Fruit fly (Drosophila melanogaster) whole organism, embryonic: ENCODE data around the gene WRNexo.

ENCODE experiments used
- Blimp-1 ChIP-seq: fragments of 200-800 bp; sonication (Bioruptor generic); optimal IDR thresholded peaks from 3 replicates; lab custom pipeline; 2018; ENCODE audit warnings: missing biosample characterization, missing genetic modification characterization, mild to moderate bottlenecking, moderate library complexity, missing genetic modification reagents
- CG10274 ChIP-seq: fragments of 200-800 bp; sonication (Bioruptor generic); optimal IDR thresholded peaks from 3 replicates; lab custom pipeline; 2017; ENCODE audit warnings: missing biosample characterization, mild to moderate bottlenecking, missing genetic modification characterization
- CG10654 ChIP-seq: fragments of 200-800 bp; sonication (Bioruptor generic); optimal IDR thresholded peaks from 2 replicates; lab custom pipeline; 2016; ENCODE audit warnings: missing biosample characterization, missing genetic modification characterization
- CG11695 ChIP-seq: fragments of 200-800 bp; sonication (Bioruptor generic); IDR thresholded peaks from 3 replicates; pipeline ENCODE4 v1.3.6; 2022; ENCODE audit warnings: missing biosample characterization, missing genetic modification characterization
- CG13123 ChIP-seq: fragments of 200-800 bp; sonication (Bioruptor generic); optimal IDR thresholded peaks from 2 replicates; lab custom pipeline; 2016; ENCODE audit warnings: missing biosample characterization, missing genetic modification characterization
- CG13287 ChIP-seq: fragments of 200-800 bp; sonication (Bioruptor generic); IDR thresholded peaks from 2 replicates; pipeline ENCODE4 v1.3.6; 2022; ENCODE audit warnings: missing biosample characterization, missing genetic modification characterization; ENCODE audit not compliant: partially characterized antibody
- CG15696 ChIP-seq: fragments of 200-800 bp; sonication (Bioruptor generic); optimal IDR thresholded peaks from 2 replicates; lab custom pipeline; 2019; ENCODE audit warnings: missing biosample characterization, mild to moderate bottlenecking, missing genetic modification characterization, moderate library complexity
- CG17568 ChIP-seq: fragments of 200-800 bp; sonication (Bioruptor generic); optimal IDR thresholded peaks from 2 replicates; lab custom pipeline; 2018; ENCODE audit warnings: missing biosample characterization, mild to moderate bottlenecking, missing genetic modification characterization, moderate library complexity
- CG1792 ChIP-seq: fragments of 200-800 bp; sonication (Bioruptor generic); optimal IDR thresholded peaks from 2 replicates; lab custom pipeline; 2016; ENCODE audit warnings: missing biosample characterization, missing genetic modification characterization
- CG2202 ChIP-seq: fragments of 200-800 bp; sonication (Bioruptor generic); optimal IDR thresholded peaks from 2 replicates; lab custom pipeline; 2018; ENCODE audit warnings: missing biosample characterization, mild to moderate bottlenecking, missing genetic modification characterization
- CG34224 ChIP-seq: fragments of 200-800 bp; sonication (Bioruptor generic); IDR thresholded peaks from 3 replicates; pipeline ENCODE4 v1.3.6; 2022; ENCODE audit warnings: missing biosample characterization, missing genetic modification characterization; ENCODE audit not compliant: partially characterized antibody
- CG7928 ChIP-seq: fragments of 200-800 bp; sonication (Bioruptor generic); optimal IDR thresholded peaks from 2 replicates; lab custom pipeline; 2017; ENCODE audit warnings: missing biosample characterization, mild to moderate bottlenecking, missing genetic modification characterization
- CG9876 ChIP-seq: fragments of 200-800 bp; sonication (Bioruptor generic); optimal IDR thresholded peaks from 2 replicates; lab custom pipeline; 2016; ENCODE audit warnings: missing biosample characterization, missing genetic modification characterization
- CoRest ChIP-seq: fragments of 200-800 bp; sonication (Bioruptor generic); optimal IDR thresholded peaks from 3 replicates; lab custom pipeline; 2018; ENCODE audit warnings: missing biosample characterization, mild to moderate bottlenecking, missing genetic modification characterization, moderate library complexity
- Dbx ChIP-seq: fragments of 200-800 bp; sonication (Bioruptor generic); IDR thresholded peaks from 3 replicates; pipeline ENCODE4 v1.3.6; 2022; ENCODE audit warnings: missing biosample characterization, missing genetic modification characterization
- Dip3 ChIP-seq: fragments of 200-800 bp; sonication (Bioruptor generic); optimal IDR thresholded peaks from 3 replicates; lab custom pipeline; 2016; ENCODE audit warnings: missing biosample characterization, missing genetic modification characterization
- E2f2 ChIP-seq: fragments of 200-800 bp; sonication (Bioruptor generic); IDR thresholded peaks from 2 replicates; pipeline ENCODE4 v1.3.6; 2022; ENCODE audit warnings: missing biosample characterization, missing genetic modification characterization
- Ets97D ChIP-seq: fragments of 200-800 bp; sonication (Bioruptor generic); optimal IDR thresholded peaks from 3 replicates; lab custom pipeline; 2016; ENCODE audit warnings: missing biosample characterization, missing genetic modification characterization
- HHEX ChIP-seq: fragments of 200-800 bp; sonication (Bioruptor generic); optimal IDR thresholded peaks from 3 replicates; lab custom pipeline; 2017; ENCODE audit warnings: missing biosample characterization, mild to moderate bottlenecking, missing genetic modification characterization, missing genetic modification reagents
- HmgD ChIP-seq: fragments of 200-800 bp; sonication (Bioruptor generic); optimal IDR thresholded peaks from 3 replicates; lab custom pipeline; 2016; ENCODE audit warnings: missing biosample characterization, missing genetic modification characterization
- Meics ChIP-seq: fragments of 200-800 bp; sonication (Bioruptor generic); optimal IDR thresholded peaks from 2 replicates; lab custom pipeline; 2017; ENCODE audit warnings: missing biosample characterization, mild to moderate bottlenecking, missing genetic modification characterization
- Scr ChIP-seq: fragments of 200-800 bp; sonication (Bioruptor generic); IDR thresholded peaks from 2 replicates; pipeline ENCODE4 v1.3.6; 2022; ENCODE audit warnings: missing biosample characterization, missing genetic modification characterization; ENCODE audit not compliant: partially characterized antibody
- Sox100B ChIP-seq: fragments of 200-800 bp; sonication (Bioruptor generic); optimal IDR thresholded peaks from 3 replicates; lab custom pipeline; 2018; ENCODE audit warnings: missing biosample characterization, mild to moderate bottlenecking, missing genetic modification characterization
- Ssrp ChIP-seq: fragments of 200-800 bp; sonication (Bioruptor generic); optimal IDR thresholded peaks from 2 replicates; lab custom pipeline; 2018; ENCODE audit warnings: missing biosample characterization, mild to moderate bottlenecking, missing genetic modification characterization, moderate library complexity
- ara ChIP-seq: fragments of 200-800 bp; sonication (Bioruptor generic); IDR thresholded peaks from 2 replicates; pipeline ENCODE4 v1.3.6; 2022; ENCODE audit warnings: missing biosample characterization, missing genetic modification characterization
- ash1 ChIP-seq: fragments of 200-800 bp; sonication (Bioruptor generic); optimal IDR thresholded peaks from 2 replicates; lab custom pipeline; 2018; ENCODE audit warnings: missing biosample characterization, mild to moderate bottlenecking, missing genetic modification characterization
- dimm ChIP-seq: fragments of 200-800 bp; sonication (Bioruptor generic); IDR thresholded peaks from 2 replicates; pipeline ENCODE4 v1.3.6; 2022; ENCODE audit warnings: missing biosample characterization, missing genetic modification characterization
- esg ChIP-seq: fragments of 200-800 bp; sonication (Bioruptor generic); conservative IDR thresholded peaks from 2 replicates; pipeline ENCODE4 v1.3.6; 2022; ENCODE audit warnings: missing biosample characterization, missing genetic modification characterization
- ewg ChIP-seq: fragments of 200-800 bp; sonication (Bioruptor generic); optimal IDR thresholded peaks from 3 replicates; lab custom pipeline; 2017; ENCODE audit warnings: mild to moderate bottlenecking, missing biosample characterization, missing genetic modification reagents, missing genetic modification characterization
- fd3F ChIP-seq: fragments of 200-800 bp; sonication (Bioruptor generic); optimal IDR thresholded peaks from 2 replicates; lab custom pipeline; 2018; ENCODE audit warnings: missing biosample characterization, mild to moderate bottlenecking, missing genetic modification characterization, moderate library complexity
- fd96Cb ChIP-seq: fragments of 200-800 bp; sonication (Bioruptor generic); optimal IDR thresholded peaks from 2 replicates; lab custom pipeline; 2018; ENCODE audit warnings: missing biosample characterization, mild to moderate bottlenecking, missing genetic modification characterization, moderate library complexity
- gcm ChIP-seq: fragments of 200-800 bp; sonication (Bioruptor generic); optimal IDR thresholded peaks from 2 replicates; lab custom pipeline; 2019; ENCODE audit warnings: missing biosample characterization, mild to moderate bottlenecking, missing genetic modification characterization, moderate library complexity
- grau ChIP-seq: fragments of 200-800 bp; optimal IDR thresholded peaks from 3 replicates; lab custom pipeline; 2019; ENCODE audit warnings: missing biosample characterization, mild to moderate bottlenecking, missing genetic modification characterization, moderate library complexity
- gsb ChIP-seq: fragments of 200-800 bp; sonication (Bioruptor generic); IDR thresholded peaks from 2 replicates; pipeline ENCODE4 v1.3.6; 2022; ENCODE audit warnings: missing biosample characterization, missing genetic modification characterization
- gsb-n ChIP-seq: fragments of 200-800 bp; sonication (Bioruptor generic); optimal IDR thresholded peaks from 3 replicates; lab custom pipeline; 2018; ENCODE audit warnings: missing biosample characterization, mild to moderate bottlenecking, missing genetic modification characterization
- nerfin-2 ChIP-seq: fragments of 200-800 bp; sonication (Bioruptor generic); IDR thresholded peaks from 2 replicates; pipeline ENCODE4 v1.3.6; 2022; ENCODE audit warnings: missing biosample characterization, missing genetic modification characterization; ENCODE audit not compliant: partially characterized antibody
- otp ChIP-seq: fragments of 200-800 bp; sonication (Bioruptor generic); IDR thresholded peaks from 3 replicates; pipeline ENCODE4, ENCODE4 v1.3.6; 2022; ENCODE audit warnings: missing biosample characterization, missing genetic modification characterization
- pita ChIP-seq: fragments of 200-800 bp; sonication (Bioruptor generic); optimal IDR thresholded peaks from 2 replicates; lab custom pipeline; 2017; ENCODE audit warnings: missing biosample characterization, mild to moderate bottlenecking, missing genetic modification characterization
- pnt ChIP-seq: fragments of 200-800 bp; sonication (Bioruptor generic); optimal IDR thresholded peaks from 3 replicates; lab custom pipeline; 2016; ENCODE audit warnings: missing biosample characterization, missing genetic modification characterization
- pros ChIP-seq: fragments of 200-800 bp; sonication (Bioruptor generic); optimal IDR thresholded peaks from 3 replicates; lab custom pipeline; 2019; ENCODE audit warnings: missing biosample characterization, mild to moderate bottlenecking, missing genetic modification characterization, moderate library complexity
- psq ChIP-seq: fragments of 200-800 bp; sonication (Bioruptor generic); optimal IDR thresholded peaks from 2 replicates; lab custom pipeline; 2017; ENCODE audit warnings: missing biosample characterization, missing genetic modification characterization
- run ChIP-seq: fragments of 200-800 bp; sonication (Bioruptor generic); optimal IDR thresholded peaks from 3 replicates; lab custom pipeline; 2018; ENCODE audit warnings: missing biosample characterization, mild to moderate bottlenecking, missing genetic modification characterization
- schlank ChIP-seq: fragments of 200-800 bp; sonication (Bioruptor generic); optimal IDR thresholded peaks from 2 replicates; lab custom pipeline; 2018; ENCODE audit warnings: missing biosample characterization, mild to moderate bottlenecking, missing genetic modification characterization
- sens ChIP-seq: fragments of 200-800 bp; sonication (Bioruptor generic); peaks from one replicate; lab custom pipeline; 2016; ENCODE audit warnings: missing biosample characterization, missing genetic modification characterization
- sob ChIP-seq: fragments of 200-800 bp; sonication (Bioruptor generic); IDR thresholded peaks from 2 replicates; pipeline ENCODE4 v1.3.6; 2022; ENCODE audit warnings: missing biosample characterization, missing genetic modification characterization
- tll ChIP-seq, 2 experiments: fragments of 200-800 bp in 1 of 2; fragments of >200 bp in 1 of 2; sonication (Bioruptor generic) in 1 of 2; optimal IDR thresholded peaks; 2 replicates each; lab custom pipeline; 2017 to 2019; ENCODE audit warnings: missing biosample characterization in 2 of 2, missing genetic modification characterization in 2 of 2, mild to moderate bottlenecking in 1 of 2, moderate library complexity in 1 of 2
- wek ChIP-seq: fragments of 200-800 bp; sonication (Bioruptor generic); optimal IDR thresholded peaks from 3 replicates; lab custom pipeline; 2018; ENCODE audit warnings: missing biosample characterization, mild to moderate bottlenecking, missing genetic modification characterization, moderate library complexity
- zfh2 ChIP-seq: fragments of 200-800 bp; sonication (Bioruptor generic); optimal IDR thresholded peaks from 2 replicates; lab custom pipeline; 2016; ENCODE audit warnings: missing biosample characterization, missing genetic modification characterization

WRNexo gene

dm6 chr3R:18396801-18397604 is 31.0 kb upstream of the WRNexo start, which contains the start of gene Vti1b (continued):
- TF ChIP-seq CG1792 (GFP tag; lab: Kevin White, UChicago) (peak; percentile 88), Sox100B (GFP tag; lab: Kevin White, UChicago) (peak; percentile 91), CG11695 (GFP tag; lab: Robert Waterston, UW) (peak; percentile 91), esg (GFP tag; lab: Robert Waterston, UW) (peak; percentile 92), CG13287 (GFP tag; lab: Robert Waterston, UW) (no peak; the same call in 1 of the 2 replicates), otp (GFP tag; lab: Robert Waterston, UW) (peak; percentile 95), tll (GFP tag; optimal IDR thresholded peaks at IDR 0.05; lab: Kevin White, UChicago) (no peak), CG13123 (GFP tag; lab: Kevin White, UChicago) (peak; percentile 89), Dip3 (GFP tag; lab: Kevin White, UChicago) (peak; percentile 92), CG15696 (tag; lab: Kevin White, UChicago) (peak; percentile 76), Scr (GFP tag; lab: Robert Waterston, UW) (no peak), CG2202 (tag; lab: Kevin White, UChicago) (peak; percentile 94), gcm (GFP tag; lab: Kevin White, UChicago) (peak; percentile 88), pnt (GFP tag; lab: Kevin White, UChicago) (peak; percentile 85), Ssrp (peak; percentile 94), fd96Cb (peak; percentile 95), CoRest (tag; lab: Kevin White, UChicago) (peak; percentile 95), CG34224 (GFP tag; lab: Robert Waterston, UW) (peak; percentile 47), nerfin-2 (GFP tag; lab: Robert Waterston, UW) (no peak), pita (GFP tag; lab: Kevin White, UChicago) (no peak), grau (tag; lab: Kevin White, UChicago) (peak; percentile 100), Dbx (GFP tag; lab: Robert Waterston, UW) (peak; percentile 88), E2f2 (GFP tag; lab: Robert Waterston, UW) (peak; percentile 74), HHEX (GFP tag; lab: Kevin White, UChicago) (peak; percentile 94), CG17568 (peak; percentile 85), run (tag; lab: Kevin White, UChicago) (peak; percentile 77), psq (GFP tag; lab: Kevin White, UChicago) (peak; percentile 57), sob (GFP tag; lab: Robert Waterston, UW) (peak; percentile 78), Ets97D (GFP tag; lab: Kevin White, UChicago) (peak; percentile 78), gsb (GFP tag; lab: Robert Waterston, UW) (peak; percentile 74), ash1 (GFP tag; lab: Kevin White, UChicago) (peak; percentile 0), CG10654 (GFP tag; lab: Kevin White, UChicago) (peak; percentile 90), dimm (peak; percentile 81), gsb-n (tag; lab: Kevin White, UChicago) (peak; percentile 90), CG10274 (GFP tag; lab: Kevin White, UChicago) (peak; percentile 83), Meics (GFP tag; lab: Kevin White, UChicago) (peak; percentile 92), ara (GFP tag; lab: Robert Waterston, UW) (peak; percentile 80), CG9876 (GFP tag; lab: Kevin White, UChicago) (peak; percentile 85), ewg (GFP tag; lab: Kevin White, UChicago) (peak; percentile 89), wek (GFP tag; lab: Kevin White, UChicago) (peak; percentile 60), HmgD (GFP tag; lab: Kevin White, UChicago) (peak; percentile 78), zfh2 (GFP tag; lab: Kevin White, UChicago) (peak; percentile 85), CG7928 (GFP tag; lab: Kevin White, UChicago) (peak; percentile 71), schlank (tag; lab: Kevin White, UChicago) (peak; percentile 9), Blimp-1 (GFP tag; lab: Kevin White, UChicago) (peak; percentile 93), sens (GFP tag; lab: Kevin White, UChicago) (peak; percentile 98), pros (GFP tag; lab: Kevin White, UChicago) (peak; percentile 95), fd3F (GFP tag; lab: Kevin White, UChicago) (peak; percentile 84)
